Worm (Caenorhabditis elegans): ENCODE measurements around the gene Y44A6D.5.

The Y44A6D.5 gene

DNA sequence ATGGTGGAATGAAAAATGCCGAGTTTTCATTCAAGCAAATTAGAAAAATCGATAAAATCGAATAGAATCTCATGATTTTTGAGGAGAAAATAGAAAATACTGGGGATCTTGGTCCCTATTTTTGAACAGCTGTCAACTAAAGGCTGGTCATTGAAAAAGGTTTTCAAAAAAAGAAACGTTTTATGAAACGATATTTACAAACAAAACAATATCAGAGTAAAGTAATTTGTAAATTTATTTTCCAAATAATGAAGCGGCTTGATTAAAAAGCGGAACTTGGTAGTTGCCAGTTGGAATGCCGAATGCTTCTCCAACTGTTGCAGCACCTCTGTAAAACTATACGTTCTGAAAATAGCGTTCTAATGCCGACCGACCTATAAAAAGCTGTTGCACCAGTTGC lies 29.2 kb downstream of the Y44A6D.5 start, which contains the start of gene F38A6.5:
F38A6.5 (minus strand) TSS at position 101 of the 400 bp plus-strand sequence.
- peak; percentile 2 for TF ChIP-seq ceh-28 (tag; optimal IDR thresholded peaks at IDR 0.05)
- no peak for TF ChIP-seq nhr-77 (tag; optimal IDR thresholded peaks at IDR 0.05)

DNA sequence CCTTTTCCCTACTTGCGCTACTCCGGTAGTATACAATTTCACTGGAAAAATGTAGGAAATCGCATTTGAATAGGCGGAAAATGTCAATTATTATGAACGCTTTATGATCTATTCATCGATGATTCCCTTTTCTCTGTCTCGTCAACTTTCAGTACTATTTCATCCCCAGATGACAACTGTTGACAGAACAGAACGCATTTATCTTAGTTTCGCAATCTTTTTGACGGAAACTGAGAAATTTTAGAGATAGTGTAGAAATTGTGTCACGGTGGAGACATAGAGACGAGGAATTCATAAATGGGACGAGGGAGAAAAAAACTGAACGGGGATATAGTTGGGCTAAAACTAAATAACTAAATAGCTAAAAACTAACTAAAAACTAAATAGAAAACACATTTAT lies 31.1 kb downstream of the Y44A6D.5 start:
- TF ChIP-seq unc-62 (GFP tag; optimal IDR thresholded peaks at IDR 0.05): peak; percentile 24
- TF ChIP-seq fkh-10 (GFP tag; optimal IDR thresholded peaks at IDR 0.05): no peak
- TF ChIP-seq egl-5 (tag; optimal IDR thresholded peaks at IDR 0.05): no peak
- TF ChIP-seq nhr-67 (tag; optimal IDR thresholded peaks at IDR 0.05): no peak
- no peak for TF ChIP-seq egl-27 (tag; optimal IDR thresholded peaks at IDR 0.05)
- TF ChIP-seq elt-1 (tag; optimal IDR thresholded peaks at IDR 0.05): no peak
- no peak for TF ChIP-seq pqm-1 (tag; optimal IDR thresholded peaks at IDR 0.05)
- no peak for TF ChIP-seq pha-4 (tag; optimal IDR thresholded peaks at IDR 0.05)
- no peak for TF ChIP-seq mdl-1 (tag; optimal IDR thresholded peaks at IDR 0.05)
- peak; percentile 2 for TF ChIP-seq nhr-23 (tag; optimal IDR thresholded peaks at IDR 0.05)
- no peak for TF ChIP-seq nfya-1 (tag; optimal IDR thresholded peaks at IDR 0.05; ENCODE audit: insufficient read depth)

DNA sequence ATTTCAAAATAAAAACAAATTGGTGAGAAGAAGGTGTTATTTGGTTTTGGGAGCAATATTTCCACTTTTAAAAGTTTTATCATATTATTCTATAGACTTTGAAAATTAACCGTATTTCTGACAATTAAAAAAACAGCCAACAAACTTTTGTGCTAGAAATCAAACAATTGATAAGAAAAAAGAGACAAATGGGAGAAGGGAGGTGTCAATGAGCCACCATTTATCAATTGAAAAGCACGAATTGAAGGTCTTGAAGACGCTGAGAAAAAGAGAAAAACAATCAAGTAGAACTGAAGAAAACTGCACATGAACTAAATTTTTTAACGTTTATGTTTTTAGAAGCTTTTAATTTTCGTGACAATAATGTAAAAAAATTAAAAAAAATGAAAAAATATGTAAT lies 32.0 kb downstream of the Y44A6D.5 start:
- TF ChIP-seq pqm-1 (tag; optimal IDR thresholded peaks at IDR 0.05) (peak; percentile 37), ceh-16 (tag; optimal IDR thresholded peaks at IDR 0.05) (no peak), elt-1 (tag; optimal IDR thresholded peaks at IDR 0.05) (no peak), elt-2 (tag; optimal IDR thresholded peaks at IDR 0.05) (peak; percentile 71), ceh-82 (tag; optimal IDR thresholded peaks at IDR 0.05) (no peak)

DNA sequence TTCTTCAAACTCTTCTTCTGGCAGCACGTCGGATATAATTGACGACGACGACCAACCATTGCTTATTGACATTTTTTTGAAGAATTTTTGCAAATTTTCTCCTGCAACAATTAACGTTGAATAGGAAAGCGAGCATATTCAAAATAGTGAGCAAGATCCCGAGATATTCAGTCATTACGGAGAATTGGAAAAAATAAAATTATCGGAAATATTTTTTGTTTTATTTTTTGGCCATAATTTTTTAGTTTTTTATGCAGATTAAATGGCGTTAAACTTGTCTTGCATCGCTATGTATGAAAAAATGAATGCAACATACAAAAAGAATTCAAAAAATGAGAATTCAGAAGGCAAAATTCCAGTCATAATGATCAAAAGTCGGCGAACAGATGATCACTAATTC lies 32.7 kb downstream of the Y44A6D.5 start, which contains the start of gene elp-1:
elp-1 (minus strand) TSS at position 101 of the 400 bp plus-strand sequence.
- TF ChIP-seq pqm-1 (tag; optimal IDR thresholded peaks at IDR 0.05) (no peak), ceh-16 (tag; optimal IDR thresholded peaks at IDR 0.05) (no peak), pha-4 (tag; optimal IDR thresholded peaks at IDR 0.05) (no peak), fos-1 (tag; optimal IDR thresholded peaks at IDR 0.05) (no peak), mdl-1 (tag; optimal IDR thresholded peaks at IDR 0.05) (no peak), mml-1 (tag; optimal IDR thresholded peaks at IDR 0.05) (no peak), nhr-67 (tag; optimal IDR thresholded peaks at IDR 0.05) (no peak), nhr-237 (tag; optimal IDR thresholded peaks at IDR 0.05) (no peak), nfya-1 (tag; optimal IDR thresholded peaks at IDR 0.05; ENCODE audit: insufficient read depth) (no peak), elt-2 (tag; optimal IDR thresholded peaks at IDR 0.05) (no peak), ceh-28 (tag; optimal IDR thresholded peaks at IDR 0.05) (no peak), egl-5 (tag; optimal IDR thresholded peaks at IDR 0.05) (no peak), nhr-25 (tag; optimal IDR thresholded peaks at IDR 0.05) (no peak), elt-3 (tag; optimal IDR thresholded peaks at IDR 0.05) (no peak)

DNA sequence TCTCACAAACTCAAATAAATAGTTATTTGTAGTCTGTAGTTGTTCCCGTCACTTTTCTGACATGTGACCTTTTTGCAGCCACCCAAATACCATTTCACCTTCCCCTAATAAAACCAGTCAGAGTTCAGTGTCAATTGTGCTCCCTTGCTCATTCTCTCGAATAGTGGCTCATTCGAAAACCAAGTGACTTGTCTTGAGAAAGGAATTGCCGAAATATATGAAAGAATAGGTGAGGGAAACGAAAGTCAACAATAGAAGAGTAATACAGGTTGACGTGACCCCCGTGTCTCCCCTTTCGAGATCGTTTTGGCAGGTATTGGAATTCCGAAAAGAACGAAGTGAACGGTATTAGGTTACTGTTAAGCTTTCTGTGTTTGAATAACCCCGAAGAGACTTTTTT lies 39.6 kb downstream of the Y44A6D.5 start:
- no peak for TF ChIP-seq mml-1 (tag; optimal IDR thresholded peaks at IDR 0.05)
- TF ChIP-seq pqm-1 (tag; optimal IDR thresholded peaks at IDR 0.05): no peak
- TF ChIP-seq fkh-2 (tag; optimal IDR thresholded peaks at IDR 0.05): no peak
- TF ChIP-seq R02D3.7 (tag; optimal IDR thresholded peaks at IDR 0.05): no peak
- TF ChIP-seq nhr-12 (tag; optimal IDR thresholded peaks at IDR 0.05): no peak

DNA sequence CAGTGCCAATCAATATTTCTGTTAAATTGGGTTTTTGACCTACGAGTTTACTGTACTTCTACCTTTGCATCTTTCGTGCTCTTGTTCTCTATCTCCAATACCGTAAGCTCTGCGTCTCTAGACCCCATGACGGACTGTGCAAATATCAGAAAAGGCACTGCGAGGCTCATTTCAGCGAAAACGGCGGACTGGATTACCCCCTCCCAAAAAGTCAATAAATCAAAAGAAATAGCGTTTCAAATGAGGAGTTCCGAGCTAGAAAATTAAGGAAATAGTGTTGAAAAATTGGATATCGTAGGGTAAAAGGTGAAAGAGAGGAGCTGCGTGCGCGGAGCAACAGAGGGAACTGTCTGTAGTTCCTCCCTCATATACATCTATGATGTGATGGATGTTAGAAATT lies 41.0 kb downstream of the Y44A6D.5 start:
- no peak for TF ChIP-seq elt-1 (tag; optimal IDR thresholded peaks at IDR 0.05)
- no peak for TF ChIP-seq elt-3 (tag; optimal IDR thresholded peaks at IDR 0.05)
- TF ChIP-seq aly-2 (tag; optimal IDR thresholded peaks at IDR 0.05): no peak
- no peak for TF ChIP-seq pqm-1 (tag; optimal IDR thresholded peaks at IDR 0.05)
- no peak for TF ChIP-seq nhr-12 (tag; optimal IDR thresholded peaks at IDR 0.05)
- TF ChIP-seq fkh-2 (tag; optimal IDR thresholded peaks at IDR 0.05): no peak
- TF ChIP-seq nhr-76 (tag; optimal IDR thresholded peaks at IDR 0.05): no peak
- TF ChIP-seq ztf-11 (tag; optimal IDR thresholded peaks at IDR 0.05): no peak
- TF ChIP-seq zag-1 (tag; optimal IDR thresholded peaks at IDR 0.05): no peak
- TF ChIP-seq jun-1 (tag; optimal IDR thresholded peaks at IDR 0.05): no peak
- TF ChIP-seq nhr-28 (tag; optimal IDR thresholded peaks at IDR 0.05): no peak
- no peak for TF ChIP-seq ZK546.5 (tag; optimal IDR thresholded peaks at IDR 0.05)
- TF ChIP-seq nhr-77 (tag; optimal IDR thresholded peaks at IDR 0.05): no peak
- no peak for TF ChIP-seq ceh-9 (tag; optimal IDR thresholded peaks at IDR 0.05)
- TF ChIP-seq mdl-1 (tag; optimal IDR thresholded peaks at IDR 0.05): no peak
- TF ChIP-seq hmg-11 (tag; optimal IDR thresholded peaks at IDR 0.05): no peak
- TF ChIP-seq unc-39 (tag; optimal IDR thresholded peaks at IDR 0.05): no peak
- no peak for TF ChIP-seq nhr-25 (tag; optimal IDR thresholded peaks at IDR 0.05)
- TF ChIP-seq R02D3.7 (tag; optimal IDR thresholded peaks at IDR 0.05): no peak
